Worm (Caenorhabditis elegans): ENCODE measurements around the gene tbp-1.

tbp-1 gene

DNA sequence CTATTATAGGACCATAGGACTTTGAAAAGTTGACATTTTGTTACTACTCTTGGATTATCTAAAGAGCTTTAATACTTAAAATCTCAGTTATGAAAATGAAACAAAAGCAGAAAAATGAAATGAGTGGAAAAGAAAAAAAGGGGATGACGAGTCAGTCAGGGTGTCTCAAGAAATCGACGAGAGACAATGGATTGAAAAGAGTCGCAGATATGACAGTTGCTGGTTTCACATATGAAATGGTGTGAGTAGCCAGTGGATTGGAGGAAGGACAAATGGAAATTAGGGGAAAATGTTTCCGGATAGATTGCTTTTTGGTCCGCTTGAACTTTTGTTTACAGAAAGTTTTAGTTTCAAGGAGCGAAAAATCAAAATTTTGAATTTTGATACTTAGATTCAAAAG lies 13.4 kb downstream of the tbp-1 start:
- TF ChIP-seq ZK546.5 (tag; optimal IDR thresholded peaks at IDR 0.05) (no peak), nhr-12 (tag; optimal IDR thresholded peaks at IDR 0.05) (no peak), ztf-1 (GFP tag; conservative IDR thresholded peaks at IDR 0.05) (no peak), R02D3.7 (tag; optimal IDR thresholded peaks at IDR 0.05) (no peak), nhr-23 (tag; optimal IDR thresholded peaks at IDR 0.05) (no peak), nhr-129 (tag; optimal IDR thresholded peaks at IDR 0.05) (peak; percentile 25), unc-62 (GFP tag; optimal IDR thresholded peaks at IDR 0.05) (no peak), fos-1 (tag; optimal IDR thresholded peaks at IDR 0.05) (peak; percentile 1), nhr-11 (tag; optimal IDR thresholded peaks at IDR 0.05) (no peak), ama-1 (optimal IDR thresholded peaks at IDR 0.05) (no peak), F13H6.1 (tag; optimal IDR thresholded peaks at IDR 0.05) (no peak), ztf-4 (tag; optimal IDR thresholded peaks at IDR 0.05) (no peak), blmp-1 (tag; optimal IDR thresholded peaks at IDR 0.05; ENCODE audit: insufficient read depth) (no peak), lsy-2 (tag; optimal IDR thresholded peaks at IDR 0.05) (peak in 1 of 2 experiments; percentile 28), sem-4 (tag; optimal IDR thresholded peaks at IDR 0.05) (no peak), egl-27 (tag; optimal IDR thresholded peaks at IDR 0.05) (no peak), nhr-6 (tag; optimal IDR thresholded peaks at IDR 0.05) (no peak)

- TF ChIP-seq F13H6.1 (tag; optimal IDR thresholded peaks at IDR 0.05) (no peak), peb-1 (tag; optimal IDR thresholded peaks at IDR 0.05) (no peak), R02D3.7 (tag; optimal IDR thresholded peaks at IDR 0.05) (no peak), blmp-1 (tag; optimal IDR thresholded peaks at IDR 0.05; ENCODE audit: insufficient read depth) (no peak), mbf-1 (tag; optimal IDR thresholded peaks at IDR 0.05) (no peak), nhr-129 (tag; optimal IDR thresholded peaks at IDR 0.05) (no peak), nhr-11 (tag; optimal IDR thresholded peaks at IDR 0.05) (no peak), nhr-237 (tag; optimal IDR thresholded peaks at IDR 0.05) (no peak), nhr-23 (tag; optimal IDR thresholded peaks at IDR 0.05) (no peak), ztf-11 (tag; optimal IDR thresholded peaks at IDR 0.05) (no peak), lin-13 (GFP tag; optimal IDR thresholded peaks at IDR 0.05) (no peak), crh-2 (tag; optimal IDR thresholded peaks at IDR 0.05) (no peak)
These were observed 15.2 kb downstream of the tbp-1 start for ce11 chrIII:7399004-7399403.
